Fruit fly (Drosophila melanogaster): ENCODE results near the gene Ibf2.

Gene Ibf2

DNA sequence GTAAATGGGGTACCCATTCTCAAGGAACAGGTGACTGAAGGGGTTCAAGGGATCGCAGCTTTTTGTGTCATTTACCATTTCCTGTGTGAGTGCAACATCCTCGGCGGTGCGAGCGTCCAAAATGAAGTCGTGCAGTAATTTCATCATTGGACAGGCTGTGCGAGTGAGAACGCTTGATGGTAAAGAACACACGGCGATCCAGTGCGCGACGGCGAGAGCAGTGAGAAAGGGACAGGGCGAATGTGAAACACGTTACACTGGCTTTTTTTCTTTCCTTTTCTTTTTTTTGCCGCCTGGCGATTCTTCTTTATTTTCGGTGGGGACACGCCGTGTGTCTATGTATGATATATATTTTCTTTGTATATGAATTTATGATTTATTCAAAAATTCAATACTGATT is 32.2 kb downstream of the Ibf2 start (continued):
- TF ChIP-seq CG12155 (GFP tag; optimal IDR thresholded peaks at IDR 0.05) (no peak), CG13775 (GFP tag; optimal IDR thresholded peaks at IDR 0.05) (no peak), CG11085 (GFP tag; IDR thresholded peaks at IDR 0.05) (no peak)

DNA sequence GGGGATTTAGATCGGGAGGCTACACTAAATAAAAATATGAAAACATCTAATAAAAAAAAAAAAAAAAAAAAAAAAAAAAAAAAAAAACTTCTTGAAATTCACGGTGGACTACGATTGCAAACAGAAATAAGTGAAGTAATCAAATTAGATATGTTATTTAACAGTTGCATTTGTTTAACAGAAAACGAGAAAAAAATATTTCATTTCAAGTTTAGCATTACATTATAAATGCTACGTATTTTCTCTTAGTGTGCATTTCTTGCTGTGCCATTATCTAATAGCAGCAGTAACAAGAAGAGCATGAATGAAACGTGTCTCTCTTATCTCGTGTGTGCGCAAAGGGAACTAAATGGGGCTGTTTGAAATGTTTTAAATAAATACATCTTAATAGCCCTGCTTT is 33.5 kb downstream of the Ibf2 start:
- TF ChIP-seq Atf6 (GFP tag; IDR thresholded peaks at IDR 0.05) (no peak; the same call in 1 of the 2 replicates), CG33213 (GFP tag; optimal IDR thresholded peaks at IDR 0.05) (no peak), CG10267 (tag; optimal IDR thresholded peaks at IDR 0.05) (peak; percentile 20), lilli (GFP tag; optimal IDR thresholded peaks at IDR 0.05) (peak; percentile 60), Dref (GFP tag; IDR thresholded peaks at IDR 0.05) (no peak), amos (GFP tag; IDR thresholded peaks at IDR 0.05; ENCODE audit: partially characterized antibody) (no peak), p53 (GFP tag; optimal IDR thresholded peaks at IDR 0.05) (no peak), CG34224 (GFP tag; IDR thresholded peaks at IDR 0.05; ENCODE audit: partially characterized antibody) (no peak), Hey (tag; optimal IDR thresholded peaks at IDR 0.05) (no peak), pzg (GFP tag; optimal IDR thresholded peaks at IDR 0.05) (no peak), dm (GFP tag; optimal IDR thresholded peaks at IDR 0.05) (peak; percentile 11), CG18764 (GFP tag; optimal IDR thresholded peaks at IDR 0.05) (peak; percentile 51), Mes4 (GFP tag; optimal IDR thresholded peaks at IDR 0.05) (peak; percentile 42), CG17359 (tag; optimal IDR thresholded peaks at IDR 0.05) (peak; percentile 88), Ets65A (GFP tag) (peak; percentile 91), cato (GFP tag; optimal IDR thresholded peaks at IDR 0.05; ENCODE audit: borderline replicate concordance) (peak; percentile 45), jigr1 (GFP tag; IDR thresholded peaks at IDR 0.05) (no peak; the same call in 2 of the 3 replicates), btn (GFP tag; optimal IDR thresholded peaks at IDR 0.05) (peak; percentile 21), abd-A (tag; optimal IDR thresholded peaks at IDR 0.05) (no peak), gcm (GFP tag; optimal IDR thresholded peaks at IDR 0.05) (peak; percentile 59), sug (tag; optimal IDR thresholded peaks at IDR 0.05) (peak; percentile 25), Nf-YB (GFP tag; optimal IDR thresholded peaks at IDR 0.05) (peak; percentile 46), dpn (GFP tag; optimal IDR thresholded peaks at IDR 0.05) (peak; percentile 41 to 64), ssp (GFP tag; IDR thresholded peaks at IDR 0.05) (no peak; the same call in 1 of the 2 replicates), CG7963 (GFP tag; IDR thresholded peaks at IDR 0.05; ENCODE audit: partially characterized antibody) (no peak), Fer2 (tag; optimal IDR thresholded peaks at IDR 0.05) (no peak), CG4328 (GFP tag; optimal IDR thresholded peaks at IDR 0.05) (no peak), CG6765 (GFP tag; optimal IDR thresholded peaks at IDR 0.05) (peak; percentile 4), CG3065 (GFP tag; optimal IDR thresholded peaks at IDR 0.05) (no peak), CG2129 (GFP tag; IDR thresholded peaks at IDR 0.05; ENCODE audit: partially characterized antibody) (no peak), CG17612 (GFP tag; IDR thresholded peaks at IDR 0.05) (no peak), TFAM (GFP tag; optimal IDR thresholded peaks at IDR 0.05) (no peak), al (GFP tag; IDR thresholded peaks at IDR 0.05) (peak; percentile 37; the same call in 1 of the 2 replicates), CG10366 (GFP tag; IDR thresholded peaks at IDR 0.05) (peak; percentile 72), fd64A (GFP tag; optimal IDR thresholded peaks at IDR 0.05) (no peak), Hmx (GFP tag; optimal IDR thresholded peaks at IDR 0.05) (peak; percentile 16), dmrt11E (tag; optimal IDR thresholded peaks at IDR 0.05) (peak; percentile 61), Blimp-1 (GFP tag; optimal IDR thresholded peaks at IDR 0.05) (peak; percentile 80), CG31365 (tag; optimal IDR thresholded peaks at IDR 0.05) (no peak), Ets97D (GFP tag; optimal IDR thresholded peaks at IDR 0.05) (peak; percentile 5), fd102C (GFP tag; optimal IDR thresholded peaks at IDR 0.05) (no peak), Opbp (GFP tag; IDR thresholded peaks at IDR 0.05; ENCODE audit: partially characterized antibody) (no peak), stwl (tag; optimal IDR thresholded peaks at IDR 0.05) (peak; percentile 13), chinmo (GFP tag; IDR thresholded peaks at IDR 0.05; ENCODE audit: partially characterized antibody) (no peak), CG30403 (GFP tag; optimal IDR thresholded peaks at IDR 0.05) (peak; percentile 72)

Measured in whole organism, embryonic.